Fruit fly (Drosophila melanogaster) whole organism, prepupa: ENCODE results near the gene ova.

ENCODE experiments used
- Blimp-1 ChIP-seq: fragments of 200-800 bp; sonication (Bioruptor generic); optimal IDR thresholded peaks from 3 replicates; lab custom pipeline; 2017; ENCODE audit warnings: missing biosample characterization, missing genetic modification characterization, mild to moderate bottlenecking, moderate library complexity, missing genetic modification reagents
- CG10669 ChIP-seq: fragments of 200-800 bp; sonication (Bioruptor generic); optimal IDR thresholded peaks from 3 replicates; lab custom pipeline; 2018; ENCODE audit warnings: missing biosample characterization, mild to moderate bottlenecking, missing genetic modification characterization, moderate library complexity
- CG11294 ChIP-seq: fragments of 200-800 bp; sonication (Bioruptor generic); IDR thresholded peaks from 2 replicates; pipeline ENCODE4 v1.3.6; 2022; ENCODE audit warnings: missing biosample characterization, missing genetic modification characterization
- CG11762 ChIP-seq: fragments of 200-800 bp; sonication (Bioruptor generic); optimal IDR thresholded peaks from 3 replicates; lab custom pipeline; 2016; ENCODE audit warnings: missing biosample characterization, missing genetic modification characterization; ENCODE audit not compliant: insufficient read depth
- CG11902 ChIP-seq: fragments of 200-800 bp; sonication (Bioruptor generic); optimal IDR thresholded peaks from 3 replicates; lab custom pipeline; 2016; ENCODE audit warnings: missing biosample characterization, missing genetic modification characterization
- CG15336 ChIP-seq: fragments of 200-800 bp; sonication (Bioruptor generic); IDR thresholded peaks from 2 replicates; pipeline ENCODE4 v1.3.6; 2022; ENCODE audit warnings: missing biosample characterization, missing genetic modification characterization
- CG1621 ChIP-seq: fragments of 200-800 bp; sonication (Bioruptor generic); optimal IDR thresholded peaks from 3 replicates; lab custom pipeline; 2018; ENCODE audit warnings: missing biosample characterization, mild to moderate bottlenecking, missing genetic modification characterization
- CG32006 ChIP-seq: fragments of 200-800 bp; sonication (Bioruptor generic); optimal IDR thresholded peaks from 3 replicates; lab custom pipeline; 2017; ENCODE audit warnings: missing biosample characterization, mild to moderate bottlenecking, missing genetic modification characterization
- CG34406 ChIP-seq: fragments of 200-800 bp; sonication (Bioruptor generic); optimal IDR thresholded peaks from 3 replicates; lab custom pipeline; 2016; ENCODE audit warnings: missing biosample characterization, missing genetic modification characterization
- CG3919 ChIP-seq: fragments of 200-800 bp; sonication (Bioruptor generic); optimal IDR thresholded peaks from 3 replicates; lab custom pipeline; 2016; ENCODE audit warnings: missing biosample characterization, missing genetic modification characterization
- CG6163 ChIP-seq: fragments of 200-800 bp; sonication (Bioruptor generic); IDR thresholded peaks from 3 replicates; pipeline ENCODE4 v1.3.6; 2022; ENCODE audit warnings: missing biosample characterization, missing genetic modification characterization
- CG6854 ChIP-seq: fragments of 200-800 bp; sonication (Bioruptor generic); optimal IDR thresholded peaks from 2 replicates; lab custom pipeline; 2017; ENCODE audit warnings: missing biosample characterization, mild to moderate bottlenecking, missing genetic modification characterization
- CG7368 ChIP-seq: fragments of 200-800 bp; sonication (Bioruptor generic); optimal IDR thresholded peaks from 3 replicates; lab custom pipeline; 2016; ENCODE audit warnings: missing biosample characterization, missing genetic modification characterization
- CG8119 ChIP-seq: fragments of 200-800 bp; sonication (Bioruptor generic); IDR thresholded peaks from 3 replicates; pipeline ENCODE4 v1.3.6; 2022; ENCODE audit warnings: missing biosample characterization, missing genetic modification characterization
- CG8319 ChIP-seq: fragments of 200-800 bp; sonication (Bioruptor generic); optimal IDR thresholded peaks from 3 replicates; lab custom pipeline; 2016; ENCODE audit warnings: missing biosample characterization, missing genetic modification characterization
- CG8632 ChIP-seq: fragments of 200-800 bp; sonication (Bioruptor generic); optimal IDR thresholded peaks from 3 replicates; lab custom pipeline; 2016; ENCODE audit warnings: missing biosample characterization, missing genetic modification characterization
- CG9139 ChIP-seq: fragments of 200-800 bp; sonication (Bioruptor generic); optimal IDR thresholded peaks from 3 replicates; lab custom pipeline; 2017; ENCODE audit warnings: missing biosample characterization, mild to moderate bottlenecking, missing genetic modification characterization
- Eip75B ChIP-seq: fragments of 200-800 bp; sonication (Bioruptor generic); optimal IDR thresholded peaks from 3 replicates; lab custom pipeline; 2016; ENCODE audit warnings: missing biosample characterization, missing genetic modification characterization
- Eip78C ChIP-seq: fragments of 200-800 bp; sonication (Bioruptor generic); peaks from one replicate; lab custom pipeline; 2016; ENCODE audit warnings: missing biosample characterization, missing genetic modification characterization
- Ets21C ChIP-seq: fragments of 200-800 bp; sonication (Bioruptor generic); optimal IDR thresholded peaks from 3 replicates; lab custom pipeline; 2016; ENCODE audit warnings: missing biosample characterization, missing genetic modification characterization
- Ets96B ChIP-seq: fragments of 200-800 bp; optimal IDR thresholded peaks from 2 replicates; lab custom pipeline; 2019; ENCODE audit warnings: missing biosample characterization, mild to moderate bottlenecking, missing genetic modification characterization, moderate library complexity
- Hr38 ChIP-seq: sonication (Bioruptor generic); optimal IDR thresholded peaks from 2 replicates; lab custom pipeline; 2016; ENCODE audit warnings: missing biosample characterization, missing genetic modification characterization
- Hr4 ChIP-seq: fragments of 200-800 bp; sonication (Bioruptor generic); optimal IDR thresholded peaks from 3 replicates; lab custom pipeline; 2016; ENCODE audit warnings: missing biosample characterization, missing genetic modification characterization
- Lpt ChIP-seq: fragments of 200-800 bp; sonication (Bioruptor generic); optimal IDR thresholded peaks from 3 replicates; lab custom pipeline; 2016; ENCODE audit warnings: missing biosample characterization, missing genetic modification characterization
- Met ChIP-seq: fragments of 200-800 bp; sonication (Bioruptor generic); optimal IDR thresholded peaks from 3 replicates; lab custom pipeline; 2016; ENCODE audit warnings: missing biosample characterization, missing genetic modification characterization
- OdsH ChIP-seq: fragments of 200-800 bp; sonication (Bioruptor generic); optimal IDR thresholded peaks from 3 replicates; lab custom pipeline; 2016; ENCODE audit warnings: missing biosample characterization, missing genetic modification characterization
- Smox ChIP-seq: fragments of 200-800 bp; sonication (Bioruptor generic); optimal IDR thresholded peaks from 3 replicates; lab custom pipeline; 2016; ENCODE audit warnings: missing biosample characterization, missing genetic modification characterization
- Sox14 ChIP-seq: fragments of 200-800 bp; sonication (Bioruptor generic); optimal IDR thresholded peaks from 3 replicates; lab custom pipeline; 2016; ENCODE audit warnings: missing biosample characterization, missing genetic modification characterization
- Sox15 ChIP-seq: fragments of 200-800 bp; sonication (Bioruptor generic); optimal IDR thresholded peaks from 3 replicates; lab custom pipeline; 2016; ENCODE audit warnings: missing biosample characterization, missing genetic modification characterization
- acj6 ChIP-seq: fragments of 200-800 bp; sonication (Bioruptor generic); optimal IDR thresholded peaks from 3 replicates; lab custom pipeline; 2016; ENCODE audit warnings: missing biosample characterization, missing genetic modification characterization
- cyc ChIP-seq: fragments of 200-800 bp; sonication (Bioruptor generic); optimal IDR thresholded peaks from 3 replicates; lab custom pipeline; 2016; ENCODE audit warnings: missing biosample characterization, missing genetic modification characterization
- dsx ChIP-seq: fragments of 200-800 bp; optimal IDR thresholded peaks from 3 replicates; lab custom pipeline; 2019; ENCODE audit warnings: missing biosample characterization, mild to moderate bottlenecking, missing genetic modification characterization, moderate library complexity; ENCODE audit not compliant: poor library complexity, severe bottlenecking
- eg ChIP-seq: fragments of 200-800 bp; sonication (Bioruptor generic); IDR thresholded peaks from 3 replicates; pipeline ENCODE4 v1.3.6; 2022; ENCODE audit warnings: missing biosample characterization, missing genetic modification characterization
- esn ChIP-seq: fragments of 200-800 bp; sonication (Bioruptor generic); optimal IDR thresholded peaks from 2 replicates; lab custom pipeline; 2016; ENCODE audit warnings: missing biosample characterization, mild to moderate bottlenecking, missing genetic modification characterization, moderate library complexity
- fd85E ChIP-seq: fragments of 200-800 bp; sonication (Bioruptor generic); optimal IDR thresholded peaks from 3 replicates; lab custom pipeline; 2016; ENCODE audit warnings: missing biosample characterization, missing genetic modification characterization
- fkh ChIP-seq: fragments of 200-800 bp; sonication (Bioruptor generic); optimal IDR thresholded peaks from 3 replicates; lab custom pipeline; 2017; ENCODE audit warnings: missing biosample characterization, mild to moderate bottlenecking, missing genetic modification characterization, moderate library complexity
- net ChIP-seq: fragments of 200-800 bp; sonication (Bioruptor generic); optimal IDR thresholded peaks from 3 replicates; lab custom pipeline; 2016; ENCODE audit warnings: missing biosample characterization, missing genetic modification characterization
- pdm3 ChIP-seq: fragments of 200-800 bp; sonication (Bioruptor generic); optimal IDR thresholded peaks from 3 replicates; lab custom pipeline; 2016; ENCODE audit warnings: missing biosample characterization, missing genetic modification characterization
- ss ChIP-seq, 2 experiments: fragments of 200-800 bp; sonication (Bioruptor generic); optimal IDR thresholded peaks; 2 replicates in 1 of 2; 3 replicates in 1 of 2; lab custom pipeline; 2017 to 2018; ENCODE audit warnings: mild to moderate bottlenecking in 2 of 2, missing biosample characterization in 2 of 2, missing genetic modification characterization in 2 of 2, moderate library complexity in 1 of 2
- svp ChIP-seq: fragments of 200-800 bp; sonication (Bioruptor generic); peaks from one replicate; lab custom pipeline; 2016; ENCODE audit warnings: missing biosample characterization, missing genetic modification characterization
- topi ChIP-seq: fragments of 200-800 bp; sonication (Bioruptor generic); optimal IDR thresholded peaks from 3 replicates; lab custom pipeline; 2016; ENCODE audit warnings: missing biosample characterization, missing genetic modification characterization

ova gene

DNA sequence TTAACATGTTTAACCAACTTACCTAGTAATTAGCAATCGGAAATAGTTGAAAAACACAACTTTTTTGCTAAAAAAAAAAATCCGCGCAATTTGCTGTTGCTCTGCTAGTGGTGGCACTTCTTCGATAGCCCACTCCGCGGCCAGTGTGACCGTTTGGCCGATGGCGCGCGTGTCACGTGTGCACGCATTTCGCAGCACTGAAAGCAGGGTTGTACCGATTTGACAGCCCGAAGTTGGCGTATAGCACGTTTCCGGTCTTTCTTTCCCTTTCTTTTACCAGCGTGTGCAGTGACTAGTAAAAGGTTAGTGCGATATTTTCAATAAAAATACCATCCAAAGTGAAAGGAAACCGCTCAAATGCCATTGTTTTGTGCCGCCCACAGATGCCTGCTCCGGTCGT lies 30.6 kb downstream of the ova start, which contains the start of the genes Ripalpha and RpL7 (continued):
- TF ChIP-seq CG9139 (GFP tag; lab: Kevin White, UChicago), result peak; percentile 91
- peak; percentile 97 for TF ChIP-seq CG1621 (tag; lab: Kevin White, UChicago)
- peak; percentile 97 for TF ChIP-seq esn (GFP tag; lab: Kevin White, UChicago)
- TF ChIP-seq Ets96B (tag; lab: Kevin White, UChicago), result peak; percentile 57
- TF ChIP-seq CG11902 (GFP tag; lab: Kevin White, UChicago), result peak; percentile 76
- peak; percentile 86 for TF ChIP-seq CG11762 (GFP tag; lab: Kevin White, UChicago)
- no peak for TF ChIP-seq CG32006 (GFP tag; lab: Kevin White, UChicago)
- TF ChIP-seq Smox, result peak; percentile 90
- peak; percentile 81 to 94 for TF ChIP-seq ss (GFP tag; optimal IDR thresholded peaks at IDR 0.05; lab: Kevin White, UChicago)
- TF ChIP-seq cyc, result peak; percentile 96
- TF ChIP-seq CG6854 (GFP tag; lab: Kevin White, UChicago), result peak; percentile 93
- no peak for TF ChIP-seq Hr38 (GFP tag; lab: Kevin White, UChicago)
- peak; percentile 95 for TF ChIP-seq topi (GFP tag; lab: Kevin White, UChicago)
- TF ChIP-seq Met (GFP tag; lab: Kevin White, UChicago), result peak; percentile 93
- peak; percentile 93 for TF ChIP-seq CG7368 (GFP tag; lab: Kevin White, UChicago)
- TF ChIP-seq CG8319 (GFP tag; lab: Kevin White, UChicago), result peak; percentile 87
- peak; percentile 96 for TF ChIP-seq CG6163 (GFP tag; lab: Robert Waterston, UW)
- peak; percentile 81 for TF ChIP-seq CG10669 (GFP tag; lab: Kevin White, UChicago)
- peak; percentile 96 for TF ChIP-seq OdsH (GFP tag; lab: Kevin White, UChicago)
- TF ChIP-seq fkh (GFP tag; lab: Kevin White, UChicago), result peak; percentile 90
- TF ChIP-seq acj6 (GFP tag; lab: Kevin White, UChicago), result peak; percentile 93
- TF ChIP-seq Blimp-1 (GFP tag; lab: Kevin White, UChicago), result peak; percentile 90
- peak; percentile 86 for TF ChIP-seq Eip75B (GFP tag; lab: Kevin White, UChicago)
- TF ChIP-seq fd85E, result peak; percentile 91
- no peak; the same call in 1 of the 2 replicates for TF ChIP-seq CG11294 (GFP tag; lab: Robert Waterston, UW)
- peak; percentile 84 for TF ChIP-seq Ets21C (GFP tag; lab: Kevin White, UChicago)
- TF ChIP-seq CG8119, result peak; percentile 60; the same call in 1 of the 3 replicates
- peak; percentile 92 for TF ChIP-seq CG34406 (GFP tag; lab: Kevin White, UChicago)
- peak; percentile 92 for TF ChIP-seq svp (GFP tag; lab: Kevin White, UChicago)
- TF ChIP-seq CG3919 (GFP tag; lab: Kevin White, UChicago), result peak; percentile 98
- TF ChIP-seq net (GFP tag; lab: Kevin White, UChicago), result peak; percentile 93
- TF ChIP-seq CG8632, result peak; percentile 83
- peak; percentile 96 for TF ChIP-seq Sox14

DNA sequence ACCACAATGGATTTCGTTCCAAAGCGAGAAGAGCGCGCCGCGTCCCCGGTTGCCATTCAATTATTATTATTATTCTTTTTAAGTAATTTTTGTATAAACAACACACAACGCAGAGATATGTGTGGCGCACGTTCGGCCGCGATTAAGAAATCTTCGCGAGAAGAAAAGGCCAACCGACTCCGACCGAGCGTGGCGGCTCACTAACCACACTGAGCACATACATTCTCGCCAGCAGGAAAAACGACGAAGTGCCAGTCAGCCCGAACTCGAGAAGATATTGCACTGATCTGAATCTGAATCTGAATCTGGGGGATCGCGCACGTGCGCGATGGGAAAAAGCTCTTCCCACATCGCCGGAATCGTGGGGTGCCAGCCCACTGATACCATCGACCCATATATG lies 32.6 kb downstream of the ova start, which contains the start of gene Sur:
Sur (minus strand) TSS at position 207 of the 400 bp plus-strand sequence.
- TF ChIP-seq CG8119 (no peak), Eip78C (GFP tag; lab: Kevin White, UChicago) (peak; percentile 58), svp (GFP tag; lab: Kevin White, UChicago) (peak; percentile 84), Ets96B (tag; lab: Kevin White, UChicago) (no peak), fkh (GFP tag; lab: Kevin White, UChicago) (peak; percentile 15), CG6163 (GFP tag; lab: Robert Waterston, UW) (peak; percentile 18; the same call in 1 of the 3 replicates), Eip75B (GFP tag; lab: Kevin White, UChicago) (no peak)

DNA sequence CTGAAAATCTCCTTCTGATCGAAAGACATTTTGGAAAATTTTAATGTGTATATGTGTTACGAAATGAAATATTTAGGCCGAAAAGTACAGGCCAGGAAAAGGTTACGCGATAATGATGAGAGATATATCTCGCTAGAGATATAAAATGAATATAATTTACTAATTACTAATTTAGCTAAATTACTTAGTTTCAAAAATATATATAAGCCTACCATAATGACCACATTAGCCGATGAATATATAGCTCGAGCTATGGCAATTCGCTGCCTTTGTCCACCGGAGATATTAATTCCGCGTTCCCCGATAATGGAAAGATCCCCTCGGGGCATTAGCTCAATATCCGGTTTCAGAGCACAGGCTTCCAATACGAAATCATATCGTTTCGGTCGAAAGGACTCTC lies 40.1 kb downstream of the ova start, which contains the start of gene Fum4:
Fum4 (minus strand) TSS at position 101 of the 400 bp plus-strand sequence.
- TF ChIP-seq dsx (no peak), Lpt (GFP tag; lab: Kevin White, UChicago) (no peak), Smox (no peak), pdm3 (GFP tag; lab: Kevin White, UChicago) (no peak), fd85E (no peak), CG6163 (GFP tag; lab: Robert Waterston, UW) (no peak), Hr38 (GFP tag; lab: Kevin White, UChicago) (no peak), eg (no peak), CG15336 (GFP tag; lab: Robert Waterston, UW) (no peak), Hr4 (GFP tag; lab: Kevin White, UChicago) (no peak), Met (GFP tag; lab: Kevin White, UChicago) (no peak), Sox15 (no peak)
